Worm (Caenorhabditis elegans) whole organism, midembryonic: ENCODE results near the gene ZK829.3.

Experiments
- T22C8.4 ChIP-seq: fragments of 200-800 bp; sonication (Bioruptor generic); IDR thresholded peaks from 2 replicates; pipeline ENCODE4 v1.3.6; 2022; ENCODE audit warnings: missing genetic modification characterization, missing compliant biosample characterization
- klf-2 ChIP-seq: fragments of 200-800 bp; sonication (Bioruptor generic); conservative IDR thresholded peaks from 2 replicates; pipeline ENCODE4 v1.3.6; 2022; ENCODE audit warnings: missing genetic modification reagents, missing genetic modification characterization, missing compliant biosample characterization
- ref-1 ChIP-seq: fragments of 200-800 bp; sonication (Bioruptor generic); conservative IDR thresholded peaks from 2 replicates; pipeline ENCODE4 v1.3.6; 2022; ENCODE audit warnings: missing genetic modification reagents, missing genetic modification characterization, missing compliant biosample characterization
- tab-1 ChIP-seq: fragments of 200-800 bp; sonication (Bioruptor generic); IDR thresholded peaks from 2 replicates; pipeline ENCODE4 v1.3.6; 2022; ENCODE audit warnings: missing genetic modification characterization, missing compliant biosample characterization
- ztf-29 ChIP-seq: fragments of 200-800 bp; sonication (Bioruptor generic); IDR thresholded peaks from 2 replicates; pipeline ENCODE4 v1.3.6; 2022; ENCODE audit warnings: missing genetic modification reagents, missing genetic modification characterization, missing compliant biosample characterization

DNA sequence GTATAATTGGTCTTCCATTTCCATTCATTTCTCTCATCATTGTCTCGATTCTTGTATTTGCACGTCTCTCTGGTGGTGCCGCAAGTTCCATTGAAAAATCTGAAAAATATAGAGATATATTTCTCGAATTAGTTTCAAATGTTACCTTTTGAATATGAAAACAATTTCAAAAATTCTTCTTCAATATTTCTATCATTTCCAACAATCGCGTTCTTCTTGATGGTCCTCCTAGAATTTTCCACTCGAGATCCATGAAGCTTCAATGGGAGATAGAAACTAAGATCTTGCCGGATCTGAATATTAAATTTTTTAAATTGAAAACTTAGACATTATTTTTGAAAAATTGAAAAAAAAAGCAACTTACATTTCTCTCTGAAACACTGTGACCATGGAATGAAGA, 26.5 kb downstream of the ZK829.3 start:
- TF ChIP-seq tab-1 (GFP tag; lab: Robert Waterston, UW) (no peak), ztf-29 (GFP tag; lab: Robert Waterston, UW) (no peak), T22C8.4 (GFP tag; lab: Robert Waterston, UW) (no peak), klf-2 (GFP tag; lab: Robert Waterston, UW) (no peak), ref-1 (no peak)
